Worm (Caenorhabditis elegans) whole organism, L3 larva: Measurements from ENCODE around the gene din-1.
A peak's percentile ranks its signal among the peaks of the same experiment; 100 is the strongest.

Source experiments
- R02D3.7 ChIP-seq: fragments of 150-350 bp; optimal IDR thresholded peaks from 2 replicates; lab custom pipeline; 2014; ENCODE audit warnings: missing biosample characterization, missing genetic modification characterization
- ZK546.5 ChIP-seq: sonication (generic microtip); optimal IDR thresholded peaks from 2 replicates; lab custom pipeline; 2017; ENCODE audit warnings: missing biosample characterization, missing genetic modification characterization
- ama-1 ChIP-seq: fragments of 150-350 bp; optimal IDR thresholded peaks from 2 replicates; lab custom pipeline; 2018
- ceh-16 ChIP-seq: sonication (generic microtip); optimal IDR thresholded peaks from 2 replicates; lab custom pipeline; 2017; ENCODE audit warnings: missing biosample characterization, missing genetic modification characterization
- ceh-28 ChIP-seq: fragments of 150-350 bp; optimal IDR thresholded peaks from 2 replicates; lab custom pipeline; 2014; ENCODE audit warnings: missing biosample characterization, missing genetic modification reagents, missing genetic modification characterization
- ceh-82 ChIP-seq: fragments of 150-350 bp; optimal IDR thresholded peaks from 2 replicates; lab custom pipeline; 2014; ENCODE audit warnings: missing biosample characterization, missing genetic modification characterization
- ceh-9 ChIP-seq: sonication (generic microtip); optimal IDR thresholded peaks from 2 replicates; lab custom pipeline; 2018; ENCODE audit warnings: missing biosample characterization, missing genetic modification characterization
- daf-12 ChIP-seq: fragments of 150-350 bp; optimal IDR thresholded peaks from 2 replicates; lab custom pipeline; 2014; ENCODE audit warnings: missing biosample characterization, missing genetic modification reagents, missing genetic modification characterization
- egl-27 ChIP-seq: sonication (generic microtip); optimal IDR thresholded peaks from 4 replicates; lab custom pipeline; 2017; ENCODE audit warnings: missing biosample characterization, missing genetic modification reagents, missing genetic modification characterization
- egl-5 ChIP-seq: fragments of 150-350 bp; optimal IDR thresholded peaks from 2 replicates; lab custom pipeline; 2017; ENCODE audit warnings: missing biosample characterization, missing genetic modification reagents, missing genetic modification characterization, inconsistent platforms
- elt-1 ChIP-seq: fragments of 150-350 bp; optimal IDR thresholded peaks from 2 replicates; lab custom pipeline; 2014; ENCODE audit warnings: missing biosample characterization, missing genetic modification characterization
- elt-2 ChIP-seq: sonication (generic microtip); optimal IDR thresholded peaks from 2 replicates; lab custom pipeline; 2016; ENCODE audit warnings: missing genetic modification reagents, mild to moderate bottlenecking, missing genetic modification characterization, missing compliant biosample characterization
- elt-3 ChIP-seq, 3 experiments: fragments of 150-350 bp in 1 of 3; sonication (generic microtip) in 2 of 3; optimal IDR thresholded peaks; 2 replicates in 2 of 3; 4 replicates in 1 of 3; lab custom pipeline; 2014 to 2017; ENCODE audit warnings: missing biosample characterization in 3 of 3, missing genetic modification characterization in 3 of 3
- eor-1 ChIP-seq, 2 experiments: fragments of 150-350 bp; optimal IDR thresholded peaks; 2 replicates each; lab custom pipeline; 2014 to 2018; ENCODE audit warnings: missing biosample characterization in 2 of 2, missing genetic modification characterization in 2 of 2
- fos-1 ChIP-seq: fragments of 150-350 bp; optimal IDR thresholded peaks from 2 replicates; lab custom pipeline; 2014; ENCODE audit warnings: missing biosample characterization, missing genetic modification characterization
- hmg-11 ChIP-seq: sonication (generic microtip); optimal IDR thresholded peaks from 2 replicates; lab custom pipeline; 2016; ENCODE audit warnings: missing genetic modification characterization, missing compliant biosample characterization
- jun-1 ChIP-seq: fragments of 150-350 bp; optimal IDR thresholded peaks from 2 replicates; lab custom pipeline; 2014; ENCODE audit warnings: missing biosample characterization, missing genetic modification reagents, missing genetic modification characterization
- lin-15B ChIP-seq: fragments of 150-350 bp; optimal IDR thresholded peaks from 2 replicates; lab custom pipeline; 2014; ENCODE audit warnings: missing biosample characterization, missing genetic modification characterization
- lin-39 ChIP-seq: fragments of 150-350 bp; optimal IDR thresholded peaks from 2 replicates; lab custom pipeline; 2018; ENCODE audit warnings: missing biosample characterization, missing genetic modification reagents, missing genetic modification characterization
- lsy-12 ChIP-seq: sonication (generic microtip); optimal IDR thresholded peaks from 2 replicates; lab custom pipeline; 2016; ENCODE audit warnings: mild to moderate bottlenecking, missing genetic modification characterization, missing compliant biosample characterization
- mdl-1 ChIP-seq: fragments of 150-350 bp; optimal IDR thresholded peaks from 2 replicates; lab custom pipeline; 2014; ENCODE audit warnings: missing biosample characterization, missing genetic modification characterization
- nfya-1 ChIP-seq: sonication (generic microtip); optimal IDR thresholded peaks from 2 replicates; lab custom pipeline; 2017; ENCODE audit warnings: missing genetic modification characterization, mild to moderate bottlenecking, missing compliant biosample characterization, antibody characterized with exemption, moderate library complexity; ENCODE audit not compliant: insufficient read depth
- nhr-11 ChIP-seq: fragments of 150-350 bp; optimal IDR thresholded peaks from 2 replicates; lab custom pipeline; 2014; ENCODE audit warnings: missing biosample characterization, missing genetic modification characterization
- nhr-12 ChIP-seq: fragments of 150-350 bp; optimal IDR thresholded peaks from 2 replicates; lab custom pipeline; 2014; ENCODE audit warnings: missing biosample characterization, missing genetic modification characterization
- nhr-23 ChIP-seq: fragments of 150-350 bp; optimal IDR thresholded peaks from 2 replicates; lab custom pipeline; 2014; ENCODE audit warnings: missing biosample characterization, missing genetic modification reagents, missing genetic modification characterization
- nhr-237 ChIP-seq: fragments of 150-350 bp; optimal IDR thresholded peaks from 2 replicates; lab custom pipeline; 2014; ENCODE audit warnings: missing biosample characterization, missing genetic modification characterization
- nhr-25 ChIP-seq: sonication (generic microtip); optimal IDR thresholded peaks from 2 replicates; lab custom pipeline; 2017; ENCODE audit warnings: missing biosample characterization, missing genetic modification characterization
- nhr-43 ChIP-seq: sonication (generic microtip); optimal IDR thresholded peaks from 2 replicates; lab custom pipeline; 2016; ENCODE audit warnings: mild to moderate bottlenecking, missing genetic modification characterization, missing compliant biosample characterization; ENCODE audit not compliant: poor library complexity, severe bottlenecking
- nhr-67 ChIP-seq: fragments of 150-350 bp; optimal IDR thresholded peaks from 2 replicates; lab custom pipeline; 2014; ENCODE audit warnings: missing biosample characterization, missing genetic modification characterization
- nhr-76 ChIP-seq: fragments of 150-350 bp; sonication (generic microtip); optimal IDR thresholded peaks from 5 replicates; lab custom pipeline; 2014; ENCODE audit warnings: missing biosample characterization, missing genetic modification characterization
- nhr-77 ChIP-seq: fragments of 150-350 bp; optimal IDR thresholded peaks from 2 replicates; lab custom pipeline; 2014; ENCODE audit warnings: missing biosample characterization, missing genetic modification characterization
- pha-4 ChIP-seq: fragments of 150-350 bp; optimal IDR thresholded peaks from 2 replicates; lab custom pipeline; 2014; ENCODE audit warnings: missing biosample characterization, missing genetic modification reagents, missing genetic modification characterization
- pqm-1 ChIP-seq: fragments of 150-350 bp; optimal IDR thresholded peaks from 2 replicates; lab custom pipeline; 2017; ENCODE audit warnings: missing biosample characterization, missing genetic modification characterization, inconsistent platforms
- sea-2 ChIP-seq: fragments of 150-350 bp; sonication (generic microtip); optimal IDR thresholded peaks from 4 replicates; lab custom pipeline; 2014; ENCODE audit warnings: missing biosample characterization, missing genetic modification reagents, missing genetic modification characterization
- skn-1 ChIP-seq: fragments of 150-350 bp; optimal IDR thresholded peaks from 2 replicates; lab custom pipeline; 2014; ENCODE audit warnings: missing biosample characterization, missing genetic modification characterization
- snpc-4 ChIP-seq: fragments of 150-350 bp; optimal IDR thresholded peaks from 2 replicates; lab custom pipeline; 2014; ENCODE audit warnings: missing biosample characterization, missing genetic modification characterization
- tbx-2 ChIP-seq: sonication (generic microtip); optimal IDR thresholded peaks from 2 replicates; lab custom pipeline; 2016; ENCODE audit warnings: mild to moderate bottlenecking, missing genetic modification characterization, missing compliant biosample characterization
- unc-39 ChIP-seq: sonication (generic microtip); optimal IDR thresholded peaks from 4 replicates; lab custom pipeline; 2017; ENCODE audit warnings: missing biosample characterization, missing genetic modification characterization
- unc-62 ChIP-seq: fragments of 150-350 bp; sonication (generic microtip); optimal IDR thresholded peaks from 4 replicates; lab custom pipeline; 2014; ENCODE audit warnings: missing biosample characterization, missing genetic modification reagents, missing genetic modification characterization
- zag-1 ChIP-seq: fragments of 150-350 bp; optimal IDR thresholded peaks from 2 replicates; lab custom pipeline; 2014; ENCODE audit warnings: missing biosample characterization, missing genetic modification characterization
- ztf-11 ChIP-seq: fragments of 150-350 bp; optimal IDR thresholded peaks from 2 replicates; lab custom pipeline; 2014; ENCODE audit warnings: missing biosample characterization, missing genetic modification characterization
- ztf-4 ChIP-seq: fragments of 150-350 bp; optimal IDR thresholded peaks from 2 replicates; lab custom pipeline; 2014; ENCODE audit warnings: missing biosample characterization, missing genetic modification characterization

din-1 gene

DNA sequence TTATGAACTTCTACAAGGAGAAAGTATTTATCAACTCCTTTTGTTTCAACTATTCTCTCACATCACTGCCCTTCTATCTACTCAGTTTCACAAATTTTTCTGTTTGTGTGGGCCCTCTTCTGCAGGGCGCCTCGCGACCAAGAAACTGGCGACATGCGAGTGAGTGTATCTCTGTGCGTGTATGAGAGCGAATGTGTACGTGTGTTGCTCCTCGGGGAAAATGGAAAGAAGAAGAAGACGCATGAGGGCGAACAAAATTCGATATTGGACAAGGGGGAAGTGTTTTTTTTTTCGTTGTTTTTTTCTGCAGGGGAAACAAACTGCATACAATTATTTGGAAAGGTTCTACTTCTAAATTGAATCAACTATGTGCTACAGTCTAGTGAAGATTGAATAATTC lies 11.8 kb downstream of the din-1 start:
- TF ChIP-seq eor-1 (tag; optimal IDR thresholded peaks at IDR 0.05; lab: Kevin White, UChicago) (no peak), ceh-9 (tag; lab: Kevin White, UChicago) (no peak), nhr-67 (tag; lab: Kevin White, UChicago) (no peak), lin-39 (tag; lab: Kevin White, UChicago) (peak; percentile 48), hmg-11 (tag; lab: Kevin White, UChicago) (peak; percentile 51), ZK546.5 (tag; lab: Kevin White, UChicago) (no peak), nhr-237 (no peak), daf-12 (tag; lab: Kevin White, UChicago) (no peak), nhr-11 (no peak), tbx-2 (tag; lab: Kevin White, UChicago) (no peak), ceh-82 (tag; lab: Kevin White, UChicago) (peak; percentile 3), nfya-1 (tag; lab: Kevin White, UChicago) (peak; percentile 57)

DNA sequence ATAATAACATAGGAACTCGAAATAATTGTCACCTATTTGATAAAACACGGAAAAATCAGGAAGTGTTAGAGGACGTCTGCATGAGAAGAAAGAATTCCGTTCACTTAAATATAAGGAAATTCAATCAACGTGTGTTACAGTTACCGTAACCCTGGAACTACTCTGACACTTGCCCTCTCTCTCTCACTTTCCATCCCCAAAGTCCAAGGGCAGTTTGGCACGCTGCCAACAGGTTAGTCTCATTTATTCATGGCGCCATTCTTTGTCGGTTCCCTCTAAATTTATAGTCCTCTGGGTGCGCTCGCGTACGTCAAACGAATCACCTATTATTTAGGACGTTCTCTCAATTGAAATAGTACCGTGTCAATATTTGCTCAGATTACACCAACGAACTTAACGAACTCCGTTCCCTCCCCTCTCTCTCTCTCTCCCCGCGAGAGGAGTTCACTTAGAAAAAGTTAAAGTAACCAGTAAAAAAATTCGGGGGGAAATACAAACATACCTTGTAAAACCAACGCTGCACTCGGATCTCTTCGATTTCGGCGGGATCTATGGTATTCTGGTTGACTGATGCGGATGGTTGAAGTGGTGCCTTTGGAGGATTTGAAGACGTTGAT lies 12.7 kb downstream of the din-1 start:
- TF ChIP-seq pha-4 (tag; lab: Kevin White, UChicago) = peak; percentile 80
- peak; percentile 61 for TF ChIP-seq nhr-25
- TF ChIP-seq nhr-11 = no peak
- TF ChIP-seq ceh-16 (tag; lab: Kevin White, UChicago) = no peak
- TF ChIP-seq ceh-9 (tag; lab: Kevin White, UChicago) = no peak
- TF ChIP-seq mdl-1 (tag; lab: Kevin White, UChicago) = no peak
- TF ChIP-seq elt-1 (tag; lab: Kevin White, UChicago) = no peak
- no peak for TF ChIP-seq unc-62 (GFP tag; lab: Kevin White, UChicago)
- TF ChIP-seq ZK546.5 (tag; lab: Kevin White, UChicago) = no peak
- no peak for TF ChIP-seq fos-1 (tag; lab: Kevin White, UChicago)

DNA sequence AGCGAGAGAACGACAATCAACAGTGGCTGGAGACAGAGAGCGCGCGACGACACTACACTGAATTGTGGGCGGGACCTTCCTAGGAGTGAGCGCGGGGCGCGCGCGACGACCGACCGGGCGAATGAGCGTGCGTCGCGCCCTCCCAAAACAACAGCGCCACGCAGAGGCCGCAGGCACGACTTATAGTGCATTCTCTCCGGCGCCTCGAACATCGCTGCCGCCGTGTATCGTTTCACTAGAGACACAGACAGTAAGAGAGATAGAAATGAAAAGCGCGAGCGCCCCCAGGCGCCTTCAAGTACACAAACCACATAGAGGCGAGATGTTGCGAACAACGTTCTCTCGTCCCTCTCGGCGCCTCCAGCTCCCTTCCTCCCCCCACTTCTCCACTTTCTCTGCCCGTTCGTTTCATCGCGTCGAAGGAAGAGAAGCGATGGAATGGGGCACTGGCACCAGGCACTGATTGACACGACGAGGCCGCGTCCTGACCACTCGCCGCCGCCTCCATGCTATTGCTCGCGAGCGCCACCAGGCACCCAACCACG lies 13.4 kb downstream of the din-1 start:
- TF ChIP-seq lin-15B (tag; lab: Kevin White, UChicago) (peak; percentile 45), nhr-12 (tag; lab: Kevin White, UChicago) (no peak), lin-39 (tag; lab: Kevin White, UChicago) (peak; percentile 4), nhr-67 (tag; lab: Kevin White, UChicago) (no peak), nhr-77 (tag; lab: Kevin White, UChicago) (peak; percentile 5), unc-62 (GFP tag; lab: Kevin White, UChicago) (peak; percentile 68), skn-1 (peak; percentile 15), ceh-28 (tag; lab: Kevin White, UChicago) (peak; percentile 78), egl-27 (peak; percentile 69), sea-2 (no peak), R02D3.7 (tag; lab: Kevin White, UChicago) (peak; percentile 41), eor-1 (tag; optimal IDR thresholded peaks at IDR 0.05; lab: Kevin White, UChicago) (no peak), nhr-25 (peak; percentile 81), ceh-82 (tag; lab: Kevin White, UChicago) (peak; percentile 55), nfya-1 (tag; lab: Kevin White, UChicago) (peak; percentile 95), elt-1 (tag; lab: Kevin White, UChicago) (no peak), fos-1 (tag; lab: Kevin White, UChicago) (no peak), ztf-11 (tag; lab: Kevin White, UChicago) (no peak), unc-39 (tag; lab: Kevin White, UChicago) (no peak), nhr-23 (tag; lab: Kevin White, UChicago) (peak; percentile 83), elt-2 (tag; lab: Kevin White, UChicago) (peak; percentile 81), lsy-12 (tag; lab: Kevin White, UChicago) (peak; percentile 54), nhr-76 (tag; lab: Kevin White, UChicago) (no peak), pqm-1 (peak; percentile 47), tbx-2 (tag; lab: Kevin White, UChicago) (peak; percentile 77), ama-1 (lab: Kevin White, UChicago) (no peak), nhr-43 (tag; lab: Kevin White, UChicago) (peak; percentile 88), pha-4 (tag; lab: Kevin White, UChicago) (peak; percentile 85), zag-1 (tag; lab: Kevin White, UChicago) (peak; percentile 54), ztf-4 (tag; lab: Kevin White, UChicago) (peak; percentile 5), hmg-11 (tag; lab: Kevin White, UChicago) (peak; percentile 87), egl-5 (tag; lab: Kevin White, UChicago) (peak; percentile 51), elt-3 (tag; optimal IDR thresholded peaks at IDR 0.05; lab: Kevin White, UChicago) (peak in 1 of 3 experiments; percentile 42), snpc-4 (tag; lab: Kevin White, UChicago) (peak; percentile 80), daf-12 (tag; lab: Kevin White, UChicago) (peak; percentile 76), nhr-11 (peak; percentile 18), ceh-9 (tag; lab: Kevin White, UChicago) (no peak), mdl-1 (tag; lab: Kevin White, UChicago) (peak; percentile 41), jun-1 (tag; lab: Kevin White, UChicago) (peak; percentile 75)
